Worm (Caenorhabditis elegans): ENCODE data around the gene fbxb-21.
"Not testable (repeated sequence)": the region's sequence is repeated elsewhere in the genome, so short reads cannot be mapped to it uniquely, and the experiment has no call there.

DNA sequence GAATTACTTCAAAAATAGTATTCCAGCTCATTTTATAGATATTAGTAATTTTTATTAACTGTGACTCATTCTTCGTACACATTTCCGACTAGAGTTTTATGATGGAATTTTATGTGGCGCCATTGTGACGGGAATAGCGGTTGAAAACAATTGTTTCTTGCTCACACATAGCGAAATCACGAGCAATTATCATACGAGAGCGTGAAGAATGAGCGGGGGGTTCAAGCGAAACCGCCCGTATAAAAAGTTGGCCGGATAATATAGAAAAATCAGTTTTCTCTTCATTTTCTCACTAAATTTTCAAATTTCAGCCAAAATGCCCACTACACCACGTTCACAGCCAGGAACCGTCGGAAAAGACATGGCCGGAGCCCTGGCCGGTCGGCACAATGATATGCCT lies 15.2 kb downstream of the fbxb-21 start, which contains the start of gene C08E3.1:
- TF ChIP-seq pha-4 (tag; optimal IDR thresholded peaks at IDR 0.05); nhr-28 (tag; optimal IDR thresholded peaks at IDR 0.05); ztf-11 (tag; optimal IDR thresholded peaks at IDR 0.05); nhr-12 (tag; optimal IDR thresholded peaks at IDR 0.05); sptf-1 (tag; optimal IDR thresholded peaks at IDR 0.05); ham-2 (GFP tag; optimal IDR thresholded peaks at IDR 0.05); unc-62 (GFP tag; optimal IDR thresholded peaks at IDR 0.05); nhr-237 (tag; optimal IDR thresholded peaks at IDR 0.05): not testable (repeated sequence)
